Fruit fly (Drosophila melanogaster) S2 (cell line): ENCODE results near the gene CG15373.

Source experiments
- CG8478 ChIP-seq: fragments of >200 bp; optimal IDR thresholded peaks from 2 replicates; lab custom pipeline; 2018
- CTCF ChIP-seq, 2 experiments: fragments of >200 bp; optimal IDR thresholded peaks; 2 replicates each; lab custom pipeline; 2018

DNA sequence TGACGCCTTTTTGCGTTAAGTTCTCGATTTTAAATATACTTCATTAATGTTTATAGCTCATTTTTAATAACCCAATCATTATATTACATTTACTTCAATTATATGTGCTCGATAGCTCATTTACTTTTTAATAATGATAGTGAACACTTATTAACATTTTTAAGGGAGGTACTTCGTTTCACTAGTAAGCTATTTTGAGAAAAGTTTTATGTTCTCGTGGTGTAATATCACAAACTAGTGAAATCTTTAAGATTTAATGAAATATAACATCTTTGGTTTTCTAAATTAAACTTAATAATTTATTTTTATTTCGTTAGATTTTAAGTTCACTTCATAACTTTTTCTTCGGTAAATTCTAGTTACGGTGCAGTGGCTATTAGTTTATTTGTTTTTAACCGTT is 36.3 kb upstream of the CG15373 start, which contains the start of gene CG12672:
- TF ChIP-seq CG8478 (lab: Kevin White, UChicago), result no peak
- no peak for TF ChIP-seq CTCF (optimal IDR thresholded peaks at IDR 0.05; lab: Kevin White, UChicago)
